Worm (Caenorhabditis elegans) whole organism, L4/young adult: ENCODE results near the gene phf-34.

Source experiments
- W03F9.2 ChIP-seq: fragments of 150-350 bp; optimal IDR thresholded peaks from 2 replicates; lab custom pipeline; 2014; ENCODE audit warnings: missing biosample characterization, missing genetic modification characterization
- dao-5 ChIP-seq: sonication (generic microtip); optimal IDR thresholded peaks from 2 replicates; lab custom pipeline; 2016; ENCODE audit warnings: missing genotype, missing genetic modification characterization, moderate library complexity, missing compliant biosample characterization
- him-1 ChIP-seq: sonication (generic microtip); optimal IDR thresholded peaks from 2 replicates; lab custom pipeline; 2016; ENCODE audit warnings: missing genotype, missing genetic modification reagents, missing genetic modification characterization, missing compliant biosample characterization

Gene phf-34

DNA sequence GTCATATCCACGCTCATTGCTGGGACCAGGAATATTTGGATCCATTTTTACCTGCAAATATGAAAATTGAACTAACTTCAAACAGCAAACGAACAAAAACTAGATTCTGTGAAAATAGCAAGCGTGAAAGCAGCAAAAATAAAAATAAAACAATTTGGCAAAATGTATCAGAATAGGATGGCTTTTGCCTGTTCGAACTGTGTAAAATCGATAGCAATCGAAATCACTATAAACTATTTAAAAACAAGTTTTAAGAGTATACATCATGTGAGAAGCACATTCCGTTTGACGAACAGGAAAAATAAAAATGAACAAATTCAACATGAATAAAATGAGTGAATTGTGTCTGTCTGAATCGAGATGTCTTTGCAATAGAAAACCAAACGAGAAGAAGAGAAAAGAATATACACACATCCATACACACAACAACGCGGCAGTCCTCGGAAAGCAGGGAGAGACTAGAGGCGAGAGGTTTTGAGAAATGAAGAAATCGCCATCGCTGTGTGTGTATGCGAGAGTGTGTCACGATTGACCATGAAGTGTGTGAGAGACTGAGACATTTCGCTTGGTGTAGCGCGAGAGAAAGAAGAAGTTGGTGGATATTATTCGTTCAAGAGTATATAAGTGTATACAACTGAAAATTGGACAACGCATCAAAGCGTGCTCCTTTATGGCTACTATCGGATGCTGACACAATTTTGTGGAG, at the start of gene phf-34:
phf-34 (minus strand) TSS at position 51 of the 706 bp plus-strand sequence.
- TF ChIP-seq W03F9.2 (tag; lab: Kevin White, UChicago) (peak; percentile 42), dao-5 (tag; lab: Kevin White, UChicago) (no peak)

DNA sequence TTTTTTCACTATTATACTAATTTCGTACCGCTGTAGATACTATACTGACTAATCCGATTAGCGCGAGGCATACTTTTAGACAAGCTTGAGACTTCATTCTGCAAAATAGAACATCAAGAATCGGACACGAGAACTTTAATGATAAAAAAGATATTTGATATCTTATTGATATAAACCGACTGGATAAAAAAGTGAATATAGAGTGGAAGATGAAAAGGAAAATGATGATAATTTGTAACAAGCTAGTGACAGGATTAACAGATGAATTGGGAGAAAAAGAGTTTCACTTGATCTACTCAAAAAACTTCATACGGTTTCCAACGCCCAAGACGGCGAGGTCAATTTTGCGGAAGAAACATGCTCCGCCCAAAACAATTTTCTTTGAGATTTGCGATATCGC, 49.7 kb upstream of the phf-34 start, which contains the start of gene nas-37:
nas-37 (minus strand) TSS at position 101 of the 400 bp plus-strand sequence.
- TF ChIP-seq W03F9.2 (tag; lab: Kevin White, UChicago) (no peak), him-1 (tag; lab: Kevin White, UChicago) (no peak), dao-5 (tag; lab: Kevin White, UChicago) (no peak)

DNA sequence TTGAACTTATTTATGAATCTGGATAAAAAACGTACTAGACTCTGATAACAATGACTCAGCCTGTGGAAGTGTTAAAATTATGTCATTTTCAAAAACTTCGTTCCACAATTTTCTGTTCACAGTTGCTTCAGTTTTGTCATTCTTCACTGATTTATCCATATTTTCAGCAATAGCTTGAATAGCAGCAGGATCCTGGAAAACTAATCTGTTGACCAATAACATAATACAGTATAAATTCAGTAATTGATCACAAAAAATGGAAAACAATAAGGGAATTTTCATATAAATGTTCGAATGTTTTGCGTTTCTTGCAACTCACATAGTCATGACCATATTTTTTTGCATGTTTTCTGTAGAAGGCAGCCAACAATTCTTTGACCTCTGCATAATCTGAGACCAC, 49.3 kb upstream of the phf-34 start:
- TF ChIP-seq W03F9.2 (tag; lab: Kevin White, UChicago) (no peak), him-1 (tag; lab: Kevin White, UChicago) (no peak), dao-5 (tag; lab: Kevin White, UChicago) (no peak)

DNA sequence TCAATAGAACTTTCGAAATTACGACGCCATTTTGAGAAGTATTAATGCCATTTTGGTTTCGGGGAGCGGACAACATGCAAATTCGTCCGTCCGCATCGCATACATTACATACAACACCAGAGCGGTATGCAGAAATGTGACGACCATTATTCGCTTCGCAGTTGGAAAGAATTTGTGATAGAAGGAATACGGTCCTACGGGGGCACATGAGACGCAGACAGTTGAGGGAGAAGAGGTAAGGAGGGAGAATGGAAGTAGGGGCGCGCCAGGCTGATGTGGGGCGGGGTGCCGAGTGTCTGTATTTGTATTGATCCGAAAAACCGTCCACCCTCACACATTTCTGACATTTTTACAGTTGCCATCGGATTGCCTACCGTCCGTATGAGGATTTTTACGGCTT, 42.1 kb upstream of the phf-34 start:
- TF ChIP-seq W03F9.2 (tag; lab: Kevin White, UChicago) (no peak), him-1 (tag; lab: Kevin White, UChicago) (no peak), dao-5 (tag; lab: Kevin White, UChicago) (no peak)

DNA sequence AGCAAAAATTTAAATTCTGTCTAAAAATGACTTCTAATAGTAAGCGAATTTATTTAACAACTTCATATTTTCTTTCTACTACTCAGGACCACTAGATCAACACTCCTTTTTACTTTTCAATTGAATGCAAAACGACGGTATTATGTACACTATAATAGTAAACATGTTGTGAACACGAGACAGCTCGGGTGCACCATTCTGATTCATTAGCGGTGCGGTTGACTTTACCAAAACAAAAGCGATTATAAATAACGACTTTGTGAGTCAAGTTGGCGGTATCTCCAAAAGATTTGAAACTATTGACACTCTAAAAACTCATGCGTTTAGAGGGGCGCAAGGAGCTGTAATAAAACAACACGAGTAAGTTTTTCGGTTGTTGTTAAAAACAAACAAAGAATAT, 41.2 kb upstream of the phf-34 start:
- TF ChIP-seq W03F9.2 (tag; lab: Kevin White, UChicago) (no peak), dao-5 (tag; lab: Kevin White, UChicago) (no peak), him-1 (tag; lab: Kevin White, UChicago) (no peak)

DNA sequence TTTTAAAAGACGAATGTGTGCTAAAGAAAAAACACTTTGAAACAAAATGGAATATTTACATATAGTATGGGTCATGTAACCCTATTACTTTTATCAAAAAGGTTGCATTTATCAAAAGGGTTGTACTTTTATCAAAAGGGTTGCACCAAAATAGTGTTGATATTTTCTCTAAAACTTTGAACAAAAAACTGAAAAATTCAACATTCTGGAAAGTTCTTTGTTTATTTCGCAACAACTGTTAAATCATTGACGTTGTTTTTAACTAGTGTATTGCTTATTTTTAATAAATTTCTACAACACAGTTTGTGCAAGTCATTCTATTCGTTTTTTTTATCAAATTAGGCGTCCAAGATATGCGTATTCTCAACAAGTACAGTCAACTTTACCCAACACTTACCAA, 39.3 kb upstream of the phf-34 start, which contains the start of the genes C17G1.5 and C17G1.14:
C17G1.5 (plus strand) TSS at position 266 of the 400 bp plus-strand sequence.
C17G1.14 (plus strand) TSS at position 277 of the 400 bp plus-strand sequence.
- TF ChIP-seq W03F9.2 (tag; lab: Kevin White, UChicago) (no peak), dao-5 (tag; lab: Kevin White, UChicago) (no peak), him-1 (tag; lab: Kevin White, UChicago) (no peak)

DNA sequence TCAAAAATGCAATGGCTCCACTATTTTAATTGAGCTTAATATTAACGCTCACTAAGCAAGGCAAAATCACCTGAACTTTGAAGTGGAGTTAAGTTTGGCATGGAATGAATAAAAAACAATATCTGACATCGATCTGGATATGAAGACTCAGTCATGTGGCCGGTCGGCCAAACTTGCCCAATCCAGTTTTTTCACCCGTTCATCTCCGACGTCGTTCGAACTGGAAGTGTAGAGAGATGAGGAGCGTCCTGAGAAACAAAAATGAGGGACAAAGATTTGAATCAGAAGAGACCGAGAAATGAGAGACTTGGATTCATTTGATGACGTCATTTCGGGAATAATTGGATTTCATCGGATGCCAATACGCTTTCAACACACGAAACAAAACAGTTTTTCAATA, 38.8 kb upstream of the phf-34 start:
- TF ChIP-seq dao-5 (tag; lab: Kevin White, UChicago) (no peak), him-1 (tag; lab: Kevin White, UChicago) (no peak), W03F9.2 (tag; lab: Kevin White, UChicago) (no peak)

DNA sequence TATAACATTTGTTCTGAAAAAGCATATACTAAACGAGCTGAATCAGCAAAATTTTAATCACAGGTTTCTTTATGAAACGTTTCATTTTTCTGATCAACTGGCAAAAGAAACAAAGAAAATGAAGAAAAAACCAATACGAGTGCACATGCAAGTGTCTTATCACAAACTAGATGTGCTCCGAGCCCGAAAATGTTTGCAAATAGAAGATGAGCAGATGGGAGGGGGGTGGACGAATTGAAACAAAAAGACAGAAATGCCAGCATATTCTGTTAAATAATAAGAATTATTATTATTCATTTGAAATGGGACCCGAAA, 34.7 kb upstream of the phf-34 start:
- no peak for TF ChIP-seq him-1 (tag; lab: Kevin White, UChicago)

DNA sequence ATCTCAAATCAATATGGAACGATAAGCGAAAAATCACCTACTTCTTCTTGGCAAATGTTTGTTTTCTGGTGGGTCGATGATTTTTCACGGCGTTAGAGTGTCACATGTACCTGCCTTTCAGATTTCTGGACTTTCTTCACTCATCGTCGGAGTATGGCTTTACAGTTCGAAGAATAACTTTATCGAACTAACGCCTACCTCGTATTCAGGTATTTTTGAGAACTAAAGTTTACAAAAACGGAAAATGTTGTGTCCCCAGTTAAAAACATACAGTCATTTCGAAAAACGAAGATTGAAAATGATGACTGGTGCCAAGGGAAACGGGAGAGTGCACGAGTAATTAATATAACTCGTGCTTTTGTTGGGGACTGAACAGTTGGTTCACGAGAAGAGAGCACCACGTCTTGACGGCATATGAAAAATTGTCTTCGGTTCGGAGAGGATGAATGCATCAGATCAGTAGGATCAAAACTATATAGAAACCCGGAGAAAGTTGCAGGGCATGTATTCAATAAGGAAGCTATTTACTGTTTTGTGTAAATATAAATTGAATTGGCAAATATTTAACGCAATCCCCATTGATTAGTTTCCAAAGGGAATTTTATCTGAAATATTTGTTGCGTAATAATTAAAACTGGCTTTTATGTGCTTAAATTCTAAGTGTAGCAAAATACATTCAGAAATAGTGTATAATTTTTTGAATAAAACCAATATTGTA, 34.2 kb upstream of the phf-34 start:
- TF ChIP-seq W03F9.2 (tag; lab: Kevin White, UChicago) (no peak), him-1 (tag; lab: Kevin White, UChicago) (no peak), dao-5 (tag; lab: Kevin White, UChicago) (no peak)

DNA sequence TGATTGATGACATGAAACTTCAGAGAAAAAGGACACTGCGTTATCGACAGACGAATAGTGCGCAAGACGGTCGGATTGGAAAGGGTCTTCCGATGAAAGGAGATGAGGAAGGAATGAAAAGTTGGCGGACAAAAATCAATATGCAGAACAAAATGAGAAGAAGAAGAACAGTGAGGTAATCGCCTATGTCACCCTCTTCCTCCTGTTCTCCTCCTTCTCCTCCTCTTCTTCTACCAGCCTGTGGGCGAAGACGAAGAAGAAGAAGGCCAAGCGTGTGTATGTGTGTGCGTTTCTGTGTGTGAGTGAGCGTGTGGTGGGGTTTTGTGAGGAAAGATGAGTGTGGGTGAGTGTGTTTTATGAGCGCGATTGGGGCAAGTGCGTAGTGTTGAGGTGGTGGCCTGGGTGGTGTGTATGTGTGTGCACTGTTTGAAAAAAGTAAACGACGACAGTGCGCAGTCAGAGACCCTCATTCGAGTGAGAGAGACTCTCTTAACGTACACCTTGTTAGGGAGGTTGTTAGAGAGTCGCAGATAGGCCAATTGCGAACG, 33.0 kb upstream of the phf-34 start, which contains the start of gene tsp-21:
tsp-21 (plus strand) TSS at position 146 of the 548 bp plus-strand sequence.
- TF ChIP-seq W03F9.2 (tag; lab: Kevin White, UChicago) (peak; percentile 66), dao-5 (tag; lab: Kevin White, UChicago) (no peak)

DNA sequence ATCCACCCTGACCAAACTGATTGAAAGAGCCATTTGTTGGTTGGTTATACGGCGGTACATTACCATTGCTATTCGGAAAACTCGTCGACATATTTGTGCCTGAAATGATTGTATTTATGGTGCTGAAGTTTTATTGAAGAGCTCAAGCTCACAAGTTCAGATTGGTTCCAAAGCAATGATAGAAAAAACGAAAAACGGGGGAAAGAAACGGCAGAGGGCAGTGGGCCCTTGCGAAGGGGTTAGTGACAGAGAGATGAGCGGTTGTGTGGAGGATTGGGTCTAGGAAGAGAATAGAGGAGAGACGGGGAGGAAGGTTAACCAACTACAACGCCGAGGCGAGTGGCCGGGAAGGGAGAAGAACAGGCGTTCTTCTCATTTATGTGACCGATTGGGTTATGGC, 32.1 kb upstream of the phf-34 start, which contains the start of gene nra-3:
nra-3 (minus strand) TSS at position 101 of the 400 bp plus-strand sequence.
- TF ChIP-seq him-1 (tag; lab: Kevin White, UChicago) (no peak), W03F9.2 (tag; lab: Kevin White, UChicago) (no peak), dao-5 (tag; lab: Kevin White, UChicago) (no peak)

DNA sequence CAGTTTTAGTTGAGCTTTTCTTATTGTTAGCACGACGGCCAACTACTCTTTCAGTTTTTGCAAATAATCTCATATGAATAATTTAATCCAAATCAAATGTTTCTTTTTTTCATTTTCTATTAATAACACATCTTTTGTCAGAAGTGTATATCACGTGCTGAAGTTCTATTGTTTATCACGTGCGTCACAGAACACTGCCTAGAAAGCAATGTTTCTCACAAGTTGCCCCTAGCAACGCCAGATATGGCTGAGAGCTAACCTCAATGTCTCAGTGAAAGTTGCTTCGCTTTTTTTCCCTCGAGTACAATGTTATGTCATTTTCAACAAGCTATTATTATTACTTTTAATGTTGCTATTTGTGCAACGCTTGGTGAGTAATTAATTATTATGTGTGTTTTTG, 28.7 kb upstream of the phf-34 start:
- no peak for TF ChIP-seq him-1 (tag; lab: Kevin White, UChicago)
- TF ChIP-seq W03F9.2 (tag; lab: Kevin White, UChicago), result no peak
- TF ChIP-seq dao-5 (tag; lab: Kevin White, UChicago), result no peak

DNA sequence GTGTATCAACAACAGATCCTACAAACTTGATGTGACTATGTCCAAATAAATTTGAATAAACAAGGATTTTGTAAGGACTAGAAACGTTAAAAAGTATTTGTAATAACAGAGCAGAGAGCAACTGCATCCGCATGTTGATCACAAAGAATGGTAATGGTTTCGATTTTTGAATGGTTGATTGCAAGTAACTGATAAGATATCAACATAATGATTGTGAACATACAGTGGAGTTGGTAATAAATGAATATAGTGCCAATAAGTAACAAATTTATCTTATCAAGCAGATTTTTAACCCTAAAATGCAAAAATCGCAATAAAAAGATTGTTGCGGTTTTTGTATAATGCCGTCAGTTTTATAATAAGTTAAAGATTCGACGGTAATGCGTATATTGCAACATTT, 25.7 kb upstream of the phf-34 start, which contains the start of gene ugt-23:
ugt-23 (minus strand) TSS at position 212 of the 400 bp plus-strand sequence.
- TF ChIP-seq W03F9.2 (tag; lab: Kevin White, UChicago) (no peak), him-1 (tag; lab: Kevin White, UChicago) (no peak), dao-5 (tag; lab: Kevin White, UChicago) (no peak)
